Fruit fly (Drosophila melanogaster): ENCODE data around the gene CG14397.

DNA sequence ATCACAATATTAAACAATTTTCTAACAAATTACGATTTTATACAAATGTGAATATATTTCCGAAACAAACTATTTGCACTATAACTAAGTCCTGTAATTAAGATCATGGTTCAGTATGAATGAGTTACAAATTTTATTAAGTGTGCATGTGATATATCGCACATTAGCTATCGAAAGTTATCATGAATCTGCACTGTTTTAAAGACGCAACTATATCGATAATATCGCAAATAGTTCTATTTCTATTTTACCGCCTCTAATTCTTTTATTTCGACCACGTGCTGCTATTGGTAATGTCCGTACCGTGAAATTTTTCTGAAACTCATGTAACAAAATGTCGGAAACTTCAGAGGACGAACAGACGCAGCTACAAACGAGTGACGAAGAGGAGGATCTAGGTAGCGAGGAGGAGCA, 52.0 kb downstream of the CG14397 start, which contains the start of gene pths:
- no peak for TF ChIP-seq pan (optimal IDR thresholded peaks at IDR 0.05)
- no peak for TF ChIP-seq sv (GFP tag; optimal IDR thresholded peaks at IDR 0.05)
- no peak for TF ChIP-seq Dif (GFP tag; optimal IDR thresholded peaks at IDR 0.05; ENCODE audit: partially characterized antibody)
- TF ChIP-seq br (GFP tag; optimal IDR thresholded peaks at IDR 0.05) = no peak
- TF ChIP-seq sage (GFP tag; optimal IDR thresholded peaks at IDR 0.05) = no peak
- TF ChIP-seq dmrt93B (GFP tag; optimal IDR thresholded peaks at IDR 0.05) = no peak
- TF ChIP-seq Vsx2 (GFP tag; optimal IDR thresholded peaks at IDR 0.05; ENCODE audit: partially characterized antibody) = no peak
- TF ChIP-seq lola (GFP tag; optimal IDR thresholded peaks at IDR 0.05) = no peak
- TF ChIP-seq Rel (GFP tag; optimal IDR thresholded peaks at IDR 0.05) = no peak
- no peak for TF ChIP-seq Rel (tag; optimal IDR thresholded peaks at IDR 0.05)
- TF ChIP-seq h (GFP tag; optimal IDR thresholded peaks at IDR 0.05) = no peak
- TF ChIP-seq Abd-B (GFP tag; optimal IDR thresholded peaks at IDR 0.05) = no peak
- no peak for TF ChIP-seq dsf (GFP tag; optimal IDR thresholded peaks at IDR 0.05; ENCODE audit: borderline replicate concordance)
- TF ChIP-seq GATAd (GFP tag; optimal IDR thresholded peaks at IDR 0.05) = no peak
